Fruit fly (Drosophila melanogaster) whole organism, prepupa: ENCODE data around the gene CG3703.

ENCODE experiments used
- Blimp-1 ChIP-seq: fragments of 200-800 bp; sonication (Bioruptor generic); optimal IDR thresholded peaks from 3 replicates; lab custom pipeline; 2017; ENCODE audit warnings: missing biosample characterization, missing genetic modification characterization, mild to moderate bottlenecking, moderate library complexity, missing genetic modification reagents
- CG10669 ChIP-seq: fragments of 200-800 bp; sonication (Bioruptor generic); optimal IDR thresholded peaks from 3 replicates; lab custom pipeline; 2018; ENCODE audit warnings: missing biosample characterization, mild to moderate bottlenecking, missing genetic modification characterization, moderate library complexity
- CG11294 ChIP-seq: fragments of 200-800 bp; sonication (Bioruptor generic); IDR thresholded peaks from 2 replicates; pipeline ENCODE4 v1.3.6; 2022; ENCODE audit warnings: missing biosample characterization, missing genetic modification characterization
- CG11762 ChIP-seq: fragments of 200-800 bp; sonication (Bioruptor generic); optimal IDR thresholded peaks from 3 replicates; lab custom pipeline; 2016; ENCODE audit warnings: missing biosample characterization, missing genetic modification characterization; ENCODE audit not compliant: insufficient read depth
- CG11902 ChIP-seq: fragments of 200-800 bp; sonication (Bioruptor generic); optimal IDR thresholded peaks from 3 replicates; lab custom pipeline; 2016; ENCODE audit warnings: missing biosample characterization, missing genetic modification characterization
- CG1621 ChIP-seq: fragments of 200-800 bp; sonication (Bioruptor generic); optimal IDR thresholded peaks from 3 replicates; lab custom pipeline; 2018; ENCODE audit warnings: missing biosample characterization, mild to moderate bottlenecking, missing genetic modification characterization
- CG16779 ChIP-seq: fragments of 200-800 bp; sonication (Bioruptor generic); optimal IDR thresholded peaks from 3 replicates; lab custom pipeline; 2017; ENCODE audit warnings: missing biosample characterization, mild to moderate bottlenecking, missing genetic modification characterization
- CG3032 ChIP-seq: fragments of 200-800 bp; optimal IDR thresholded peaks from 2 replicates; lab custom pipeline; 2019; ENCODE audit warnings: missing biosample characterization, mild to moderate bottlenecking, missing genetic modification characterization, moderate library complexity
- CG32006 ChIP-seq: fragments of 200-800 bp; sonication (Bioruptor generic); optimal IDR thresholded peaks from 3 replicates; lab custom pipeline; 2017; ENCODE audit warnings: missing biosample characterization, mild to moderate bottlenecking, missing genetic modification characterization
- CG6163 ChIP-seq: fragments of 200-800 bp; sonication (Bioruptor generic); IDR thresholded peaks from 3 replicates; pipeline ENCODE4 v1.3.6; 2022; ENCODE audit warnings: missing biosample characterization, missing genetic modification characterization
- CG6276 ChIP-seq: fragments of 200-800 bp; sonication (Bioruptor generic); optimal IDR thresholded peaks from 2 replicates; lab custom pipeline; 2017; ENCODE audit warnings: missing biosample characterization, mild to moderate bottlenecking, missing genetic modification characterization
- CG6792 ChIP-seq: fragments of 200-800 bp; sonication (Bioruptor generic); optimal IDR thresholded peaks from 3 replicates; lab custom pipeline; 2016; ENCODE audit warnings: missing biosample characterization, missing genetic modification characterization
- CG6808 ChIP-seq: fragments of 200-800 bp; sonication (Bioruptor generic); optimal IDR thresholded peaks from 3 replicates; lab custom pipeline; 2017; ENCODE audit warnings: missing biosample characterization, missing genetic modification characterization, mild to moderate bottlenecking, moderate library complexity, missing genetic modification reagents
- CG6854 ChIP-seq: fragments of 200-800 bp; sonication (Bioruptor generic); optimal IDR thresholded peaks from 2 replicates; lab custom pipeline; 2017; ENCODE audit warnings: missing biosample characterization, mild to moderate bottlenecking, missing genetic modification characterization
- CG7368 ChIP-seq: fragments of 200-800 bp; sonication (Bioruptor generic); optimal IDR thresholded peaks from 3 replicates; lab custom pipeline; 2016; ENCODE audit warnings: missing biosample characterization, missing genetic modification characterization
- CG8119 ChIP-seq: fragments of 200-800 bp; sonication (Bioruptor generic); IDR thresholded peaks from 3 replicates; pipeline ENCODE4 v1.3.6; 2022; ENCODE audit warnings: missing biosample characterization, missing genetic modification characterization
- CG9139 ChIP-seq: fragments of 200-800 bp; sonication (Bioruptor generic); optimal IDR thresholded peaks from 3 replicates; lab custom pipeline; 2017; ENCODE audit warnings: missing biosample characterization, mild to moderate bottlenecking, missing genetic modification characterization
- Eip75B ChIP-seq: fragments of 200-800 bp; sonication (Bioruptor generic); optimal IDR thresholded peaks from 3 replicates; lab custom pipeline; 2016; ENCODE audit warnings: missing biosample characterization, missing genetic modification characterization
- Eip93F ChIP-seq: fragments of 200-800 bp; sonication (Bioruptor generic); optimal IDR thresholded peaks from 2 replicates; lab custom pipeline; 2016; ENCODE audit warnings: missing biosample characterization, mild to moderate bottlenecking, missing genetic modification characterization
- Ets21C ChIP-seq: fragments of 200-800 bp; sonication (Bioruptor generic); optimal IDR thresholded peaks from 3 replicates; lab custom pipeline; 2016; ENCODE audit warnings: missing biosample characterization, missing genetic modification characterization
- Ets96B ChIP-seq: fragments of 200-800 bp; optimal IDR thresholded peaks from 2 replicates; lab custom pipeline; 2019; ENCODE audit warnings: missing biosample characterization, mild to moderate bottlenecking, missing genetic modification characterization, moderate library complexity
- Gug ChIP-seq: fragments of 200-800 bp; sonication (Bioruptor generic); IDR thresholded peaks from 2 replicates; pipeline ENCODE4 v1.3.6; 2022; ENCODE audit warnings: missing biosample characterization, missing genetic modification characterization
- Hr38 ChIP-seq: sonication (Bioruptor generic); optimal IDR thresholded peaks from 2 replicates; lab custom pipeline; 2016; ENCODE audit warnings: missing biosample characterization, missing genetic modification characterization
- Hr39 ChIP-seq: fragments of 200-800 bp; sonication (Bioruptor generic); optimal IDR thresholded peaks from 2 replicates; lab custom pipeline; 2016; ENCODE audit warnings: missing biosample characterization, missing genetic modification characterization
- Hr4 ChIP-seq: fragments of 200-800 bp; sonication (Bioruptor generic); optimal IDR thresholded peaks from 3 replicates; lab custom pipeline; 2016; ENCODE audit warnings: missing biosample characterization, missing genetic modification characterization
- Lpt ChIP-seq: fragments of 200-800 bp; sonication (Bioruptor generic); optimal IDR thresholded peaks from 3 replicates; lab custom pipeline; 2016; ENCODE audit warnings: missing biosample characterization, missing genetic modification characterization
- Met ChIP-seq: fragments of 200-800 bp; sonication (Bioruptor generic); optimal IDR thresholded peaks from 3 replicates; lab custom pipeline; 2016; ENCODE audit warnings: missing biosample characterization, missing genetic modification characterization
- Smox ChIP-seq: fragments of 200-800 bp; sonication (Bioruptor generic); optimal IDR thresholded peaks from 3 replicates; lab custom pipeline; 2016; ENCODE audit warnings: missing biosample characterization, missing genetic modification characterization
- Sox102F ChIP-seq: fragments of 200-800 bp; sonication (Bioruptor generic); optimal IDR thresholded peaks from 2 replicates; lab custom pipeline; 2016; ENCODE audit warnings: missing biosample characterization, mild to moderate bottlenecking, missing genetic modification characterization
- Sox14 ChIP-seq: fragments of 200-800 bp; sonication (Bioruptor generic); optimal IDR thresholded peaks from 3 replicates; lab custom pipeline; 2016; ENCODE audit warnings: missing biosample characterization, missing genetic modification characterization
- Sox15 ChIP-seq: fragments of 200-800 bp; sonication (Bioruptor generic); optimal IDR thresholded peaks from 3 replicates; lab custom pipeline; 2016; ENCODE audit warnings: missing biosample characterization, missing genetic modification characterization
- achi ChIP-seq: fragments of 200-800 bp; sonication (Bioruptor generic); optimal IDR thresholded peaks from 3 replicates; lab custom pipeline; 2016; ENCODE audit warnings: missing biosample characterization, missing genetic modification characterization
- cyc ChIP-seq: fragments of 200-800 bp; sonication (Bioruptor generic); optimal IDR thresholded peaks from 3 replicates; lab custom pipeline; 2016; ENCODE audit warnings: missing biosample characterization, missing genetic modification characterization
- dac ChIP-seq: fragments of 200-800 bp; sonication (Bioruptor generic); optimal IDR thresholded peaks from 2 replicates; lab custom pipeline; 2017; ENCODE audit warnings: missing biosample characterization, mild to moderate bottlenecking, missing genetic modification characterization
- dsx ChIP-seq: fragments of 200-800 bp; optimal IDR thresholded peaks from 3 replicates; lab custom pipeline; 2019; ENCODE audit warnings: missing biosample characterization, mild to moderate bottlenecking, missing genetic modification characterization, moderate library complexity; ENCODE audit not compliant: poor library complexity, severe bottlenecking
- esn ChIP-seq: fragments of 200-800 bp; sonication (Bioruptor generic); optimal IDR thresholded peaks from 2 replicates; lab custom pipeline; 2016; ENCODE audit warnings: missing biosample characterization, mild to moderate bottlenecking, missing genetic modification characterization, moderate library complexity
- fd85E ChIP-seq: fragments of 200-800 bp; sonication (Bioruptor generic); optimal IDR thresholded peaks from 3 replicates; lab custom pipeline; 2016; ENCODE audit warnings: missing biosample characterization, missing genetic modification characterization
- fkh ChIP-seq: fragments of 200-800 bp; sonication (Bioruptor generic); optimal IDR thresholded peaks from 3 replicates; lab custom pipeline; 2017; ENCODE audit warnings: missing biosample characterization, mild to moderate bottlenecking, missing genetic modification characterization, moderate library complexity
- lz ChIP-seq: fragments of 200-800 bp; sonication (Bioruptor generic); optimal IDR thresholded peaks from 3 replicates; lab custom pipeline; 2016; ENCODE audit warnings: missing biosample characterization, missing genetic modification characterization
- pdm3 ChIP-seq: fragments of 200-800 bp; sonication (Bioruptor generic); optimal IDR thresholded peaks from 3 replicates; lab custom pipeline; 2016; ENCODE audit warnings: missing biosample characterization, missing genetic modification characterization
- salr ChIP-seq, 2 experiments: fragments of 200-800 bp; sonication (Bioruptor generic); optimal IDR thresholded peaks; 3 replicates each; lab custom pipeline; 2016 to 2018; ENCODE audit warnings: missing biosample characterization in 2 of 2, missing genetic modification characterization in 2 of 2, mild to moderate bottlenecking in 1 of 2
- spab ChIP-seq: fragments of 200-800 bp; sonication (Bioruptor generic); optimal IDR thresholded peaks from 2 replicates; lab custom pipeline; 2017; ENCODE audit warnings: missing biosample characterization, mild to moderate bottlenecking, missing genetic modification characterization, missing genetic modification reagents
- svp ChIP-seq: fragments of 200-800 bp; sonication (Bioruptor generic); peaks from one replicate; lab custom pipeline; 2016; ENCODE audit warnings: missing biosample characterization, missing genetic modification characterization
- topi ChIP-seq: fragments of 200-800 bp; sonication (Bioruptor generic); optimal IDR thresholded peaks from 3 replicates; lab custom pipeline; 2016; ENCODE audit warnings: missing biosample characterization, missing genetic modification characterization

The CG3703 gene

dm6 chrX:940580-941184 lies 4.9 kb downstream of the CG3703 start, which contains the start of the genes CG3704 and mus81:
Gene CG3704 (minus strand): TSS chrX:940805.
Gene mus81 (plus strand): TSS chrX:941075.
- peak; percentile 14 for TF ChIP-seq esn
- TF ChIP-seq Eip93F (GFP tag; lab: Kevin White, UChicago): no peak
- peak; percentile 19 for TF ChIP-seq CG1621 (tag; lab: Kevin White, UChicago)

- TF ChIP-seq CG7368 (GFP tag; lab: Kevin White, UChicago) (no peak), topi (GFP tag; lab: Kevin White, UChicago) (no peak), CG16779 (tag; lab: Kevin White, UChicago) (no peak), CG6163 (GFP tag; lab: Robert Waterston, UW) (no peak), Smox (GFP tag; lab: Kevin White, UChicago) (no peak), lz (GFP tag; lab: Kevin White, UChicago) (no peak), Hr4 (GFP tag; lab: Kevin White, UChicago) (no peak), CG32006 (GFP tag; lab: Kevin White, UChicago) (no peak), Met (GFP tag; lab: Kevin White, UChicago) (no peak), Sox102F (no peak), Hr38 (no peak), svp (GFP tag; lab: Kevin White, UChicago) (no peak), Hr39 (GFP tag; lab: Kevin White, UChicago) (no peak), Ets21C (GFP tag; lab: Kevin White, UChicago) (no peak), CG11294 (GFP tag; lab: Robert Waterston, UW) (no peak), CG11902 (no peak), CG6854 (GFP tag; lab: Kevin White, UChicago) (no peak), CG9139 (GFP tag; lab: Kevin White, UChicago) (no peak), spab (GFP tag; lab: Kevin White, UChicago) (no peak)
These were observed 9.7 kb downstream of the CG3703 start for dm6 chrX:935901-936207.

dm6 chrX:935049-935900 lies 10.3 kb downstream of the CG3703 start, which contains the start of gene TRAM:
Gene TRAM (plus strand): TSS chrX:935232.
- peak; percentile 98 for TF ChIP-seq lz (GFP tag; lab: Kevin White, UChicago)
- TF ChIP-seq Ets21C (GFP tag; lab: Kevin White, UChicago): peak; percentile 95
- peak; percentile 98 for TF ChIP-seq CG11294 (GFP tag; lab: Robert Waterston, UW)
- peak; percentile 97 for TF ChIP-seq CG6792 (GFP tag; lab: Kevin White, UChicago)
- TF ChIP-seq Met (GFP tag; lab: Kevin White, UChicago): peak; percentile 97
- TF ChIP-seq Sox14 (GFP tag; lab: Kevin White, UChicago): peak; percentile 98
- peak; percentile 97 for TF ChIP-seq CG6808
- TF ChIP-seq dac: peak; percentile 99
- peak; percentile 77 for TF ChIP-seq Hr38
- peak; percentile 97 for TF ChIP-seq Lpt (GFP tag; lab: Kevin White, UChicago)
- peak; percentile 97 for TF ChIP-seq cyc
- peak; percentile 98 for TF ChIP-seq CG10669
- peak; percentile 96 for TF ChIP-seq CG1621 (tag; lab: Kevin White, UChicago)
- TF ChIP-seq salr (GFP tag; optimal IDR thresholded peaks at IDR 0.05; lab: Kevin White, UChicago): peak in 1 of 2 experiments; percentile 96
- TF ChIP-seq CG6854 (GFP tag; lab: Kevin White, UChicago): peak; percentile 95
- TF ChIP-seq Eip75B (GFP tag; lab: Kevin White, UChicago): peak; percentile 97
- peak; percentile 96 for TF ChIP-seq CG9139 (GFP tag; lab: Kevin White, UChicago)
- TF ChIP-seq CG3032 (tag; lab: Kevin White, UChicago): peak; percentile 97
- peak; percentile 96 for TF ChIP-seq CG11902
- TF ChIP-seq fkh: peak; percentile 98
- peak; percentile 92 for TF ChIP-seq Blimp-1 (GFP tag; lab: Kevin White, UChicago)
- peak; percentile 97 for TF ChIP-seq Sox15 (GFP tag; lab: Kevin White, UChicago)
- TF ChIP-seq achi (GFP tag; lab: Kevin White, UChicago): peak; percentile 97
- peak; percentile 94 for TF ChIP-seq dsx (GFP tag; lab: Kevin White, UChicago)
- TF ChIP-seq Ets96B: peak; percentile 97
- TF ChIP-seq fd85E (GFP tag; lab: Kevin White, UChicago): peak; percentile 95
- peak; percentile 99 for TF ChIP-seq Gug
- peak; percentile 96 for TF ChIP-seq Smox (GFP tag; lab: Kevin White, UChicago)
- TF ChIP-seq CG6276 (GFP tag; lab: Kevin White, UChicago): peak; percentile 98
- peak; percentile 99 for TF ChIP-seq CG8119 (GFP tag; lab: Robert Waterston, UW)
- peak; percentile 97 for TF ChIP-seq pdm3
- TF ChIP-seq CG11762 (GFP tag; lab: Kevin White, UChicago): peak; percentile 94
